Worm (Caenorhabditis elegans): Measurements from ENCODE around the gene ZC239.5.
"Not testable (repeated sequence)": the region's sequence is repeated elsewhere in the genome, so short reads cannot be mapped to it uniquely, and the experiment has no call there.

The ZC239.5 gene

DNA sequence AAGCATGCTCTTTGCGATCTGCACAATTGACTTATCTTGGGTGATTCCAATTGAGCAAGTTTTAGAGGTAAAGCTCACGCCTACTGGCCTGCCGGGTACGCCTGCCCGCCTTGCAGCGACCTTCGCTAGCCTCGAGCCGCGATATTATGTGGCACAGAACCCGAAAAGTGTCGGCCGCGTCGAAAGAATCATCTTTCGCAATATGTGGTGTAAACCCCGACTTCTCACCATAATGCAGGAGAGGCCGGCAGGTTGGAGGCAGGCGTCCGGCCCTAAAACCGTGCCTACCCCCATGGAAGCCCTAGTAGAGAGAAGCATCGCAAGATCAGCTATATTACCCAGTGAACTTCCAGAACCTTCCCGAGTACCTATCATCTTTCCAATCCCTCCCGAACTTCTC is 24.6 kb upstream of the ZC239.5 start:
- TF ChIP-seq aha-1 (tag) = peak; percentile 21
- peak; percentile 55 for TF ChIP-seq set-16 (GFP tag; IDR thresholded peaks at IDR 0.05)
- no peak for TF ChIP-seq snpc-1.2 (GFP tag; IDR thresholded peaks at IDR 0.05)
- peak; percentile 41; the same call in 1 of the 2 replicates for TF ChIP-seq Y48G9A.11 (GFP tag; IDR thresholded peaks at IDR 0.05)
- TF ChIP-seq egl-43 (GFP tag; IDR thresholded peaks at IDR 0.05) = 0 out of 2 replicates have a peak, but pooled peaks have one; percentile 44

DNA sequence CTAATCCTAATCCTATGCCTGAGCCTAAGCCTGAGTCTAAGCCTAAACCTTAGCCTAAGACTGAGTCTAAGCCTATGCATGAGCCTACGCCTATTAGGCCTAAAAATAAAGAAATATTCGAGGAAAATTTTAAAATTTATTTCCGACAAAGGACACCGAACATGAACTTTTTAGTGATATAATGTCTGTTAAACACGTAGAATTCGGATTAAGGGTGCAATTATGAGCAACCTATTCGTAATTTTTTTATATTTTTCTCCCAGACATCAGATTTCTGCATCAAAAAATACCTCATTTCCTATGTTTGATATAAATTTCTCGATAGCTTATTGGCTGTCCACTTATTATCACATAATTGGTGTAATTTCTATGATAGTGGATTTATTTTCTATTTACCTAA is 21.4 kb upstream of the ZC239.5 start, which contains the start of gene Y27F2A.11:
Y27F2A.11 (plus strand) TSS at position 301 of the 400 bp plus-strand sequence.
- TF ChIP-seq daf-8 (GFP tag; IDR thresholded peaks at IDR 0.05); R02D3.7 (tag; optimal IDR thresholded peaks at IDR 0.05); mdt-29 (GFP tag; IDR thresholded peaks at IDR 0.05): not testable (repeated sequence)

DNA sequence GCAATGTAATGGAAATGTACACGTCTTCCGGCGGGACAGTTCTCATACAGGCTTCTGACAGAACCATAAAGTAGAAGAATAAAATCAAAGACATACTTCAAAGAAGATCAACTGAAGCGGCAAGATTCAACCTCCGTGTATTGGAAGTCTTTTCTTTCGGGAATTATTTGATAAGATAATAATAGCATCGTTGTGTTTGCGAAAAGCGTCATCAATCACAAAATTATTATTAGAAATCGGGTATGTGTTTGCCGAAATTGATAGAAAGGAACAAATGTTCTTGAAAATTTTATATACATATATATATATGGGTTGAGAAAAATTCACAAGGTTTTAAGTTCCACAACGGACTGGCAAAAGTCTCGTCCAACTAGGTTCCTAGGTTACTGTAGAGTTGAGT is 18.9 kb upstream of the ZC239.5 start, which contains the start of gene Y27F2A.9:
Y27F2A.9 (minus strand) TSS at position 101 of the 400 bp plus-strand sequence.
- not testable (repeated sequence) for TF ChIP-seq T20F7.1 (GFP tag; optimal IDR thresholded peaks at IDR 0.05); hmg-1.1 (GFP tag; IDR thresholded peaks at IDR 0.05); duxl-1 (tag; optimal IDR thresholded peaks at IDR 0.05; ENCODE audit: poor library complexity)

DNA sequence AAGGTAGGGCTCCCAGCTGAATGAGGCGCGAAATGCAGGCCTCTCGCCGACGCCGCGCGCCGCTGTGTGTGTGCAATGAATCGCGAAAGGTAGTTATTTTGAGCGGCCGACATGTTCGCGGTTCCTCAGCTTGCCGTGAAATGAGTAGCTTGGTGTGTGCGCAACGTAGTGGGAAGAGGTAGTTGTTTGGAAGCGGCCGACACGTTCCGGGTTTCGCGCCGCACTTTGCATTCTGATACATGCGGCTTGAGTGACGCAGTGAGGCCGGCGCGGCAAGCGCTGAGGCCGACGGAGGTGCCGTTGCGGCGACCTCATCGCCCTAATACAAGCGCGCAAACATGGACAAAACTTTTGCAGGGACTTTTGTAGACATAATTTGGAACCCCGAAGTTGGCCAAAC is 14.7 kb upstream of the ZC239.5 start:
- no peak for TF ChIP-seq daf-12 (tag; optimal IDR thresholded peaks at IDR 0.05)
- peak; percentile 79 for TF ChIP-seq set-16 (GFP tag; IDR thresholded peaks at IDR 0.05)

DNA sequence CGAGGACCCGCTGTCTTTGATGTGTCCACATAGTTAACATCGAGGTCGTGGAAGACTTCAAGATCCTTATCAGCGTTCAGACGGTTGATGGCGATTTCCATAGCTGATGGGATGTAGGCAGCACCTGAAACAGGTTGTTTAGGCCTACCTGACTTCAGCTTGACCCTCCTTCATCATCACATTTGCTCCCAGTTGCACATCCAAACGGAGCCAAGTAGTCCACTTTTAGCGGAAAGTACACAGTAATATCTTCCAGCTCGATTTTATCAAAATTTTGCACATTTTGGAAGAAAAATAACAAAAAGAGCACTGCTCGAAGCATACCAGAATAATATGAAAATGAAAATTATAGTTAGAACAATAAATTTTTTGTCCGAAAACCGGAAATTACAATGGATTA is 13.5 kb upstream of the ZC239.5 start, which contains the start of gene gcy-15:
gcy-15 (minus strand) TSS at position 101 of the 400 bp plus-strand sequence.
- TF ChIP-seq T20F7.1 (GFP tag; optimal IDR thresholded peaks at IDR 0.05) (no peak), dpl-1 (GFP tag; optimal IDR thresholded peaks at IDR 0.05) (no peak), hmg-1.1 (GFP tag; IDR thresholded peaks at IDR 0.05) (no peak), unc-130 (GFP tag; optimal IDR thresholded peaks at IDR 0.05) (no peak), fkh-10 (GFP tag; optimal IDR thresholded peaks at IDR 0.05) (no peak), F49E8.2 (tag; optimal IDR thresholded peaks at IDR 0.05; ENCODE audit: borderline replicate concordance) (no peak), nhr-10 (tag; optimal IDR thresholded peaks at IDR 0.05) (no peak), lim-7 (GFP tag; IDR thresholded peaks at IDR 0.05) (no peak), F44E2.7 (GFP tag; IDR thresholded peaks at IDR 0.05) (no peak), tag-97 (GFP tag; IDR thresholded peaks at IDR 0.05) (no peak), D1046.2 (GFP tag; IDR thresholded peaks at IDR 0.05) (no peak), attf-4 (tag; optimal IDR thresholded peaks at IDR 0.05) (no peak), unc-39 (tag; optimal IDR thresholded peaks at IDR 0.05) (no peak)

DNA sequence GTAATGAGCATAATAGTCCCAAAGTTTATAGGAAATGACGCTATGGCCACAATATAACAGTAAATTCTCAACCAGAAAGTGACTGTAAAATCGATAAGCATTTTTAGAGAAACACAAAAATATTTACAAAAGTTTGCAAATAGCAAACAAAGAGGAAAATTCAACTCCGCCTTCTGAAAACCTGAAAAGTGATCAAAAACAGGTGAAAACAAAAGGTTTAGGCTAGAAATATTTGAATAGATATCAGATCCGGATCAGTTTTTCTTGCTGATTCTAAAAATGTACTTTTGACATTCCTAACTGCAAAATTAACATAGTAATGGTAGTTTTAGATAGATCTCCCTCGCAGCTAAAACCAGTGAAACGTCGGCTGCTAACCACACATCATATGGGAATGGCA is 11.5 kb upstream of the ZC239.5 start, which contains the start of gene sri-51:
sri-51 (minus strand) TSS at position 101 of the 400 bp plus-strand sequence.
- TF ChIP-seq sdz-12 (GFP tag; optimal IDR thresholded peaks at IDR 0.05) (no peak), F37D6.2 (tag; optimal IDR thresholded peaks at IDR 0.05) (no peak), unc-62 (GFP tag; optimal IDR thresholded peaks at IDR 0.05 in 1 of 2) (peak in 1 of 2 experiments; percentile 84), unc-62 (tag; optimal IDR thresholded peaks at IDR 0.05) (no peak), zip-11 (GFP tag; IDR thresholded peaks at IDR 0.05) (no peak)

DNA sequence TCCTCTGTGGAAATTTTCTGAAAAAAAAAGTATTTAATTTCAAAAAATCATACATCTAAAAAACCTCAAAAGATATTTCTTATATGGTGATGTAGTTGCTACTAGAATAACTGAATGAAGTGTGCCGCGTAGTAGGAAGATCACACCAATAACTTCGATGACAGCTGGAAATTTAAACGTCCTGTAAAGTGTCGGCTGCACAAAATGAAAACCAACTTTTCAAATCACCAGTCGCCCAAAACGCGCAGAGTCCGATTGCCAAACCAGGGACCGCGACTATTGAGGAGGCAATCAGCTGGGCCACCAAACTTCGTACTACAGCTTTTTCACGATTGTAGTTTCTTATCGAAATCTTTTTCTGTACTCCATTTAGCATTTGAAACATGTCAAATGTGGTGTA is 9.2 kb upstream of the ZC239.5 start, which contains the start of gene sri-48:
sri-48 (minus strand) TSS at position 101 of the 400 bp plus-strand sequence.
- TF ChIP-seq Y5F2A.4 (GFP tag; optimal IDR thresholded peaks at IDR 0.05); lir-3 (tag; optimal IDR thresholded peaks at IDR 0.05); lin-13 (GFP tag; optimal IDR thresholded peaks at IDR 0.05): not testable (repeated sequence)
